Worm (Caenorhabditis elegans): ENCODE measurements around the gene col-173.

DNA sequence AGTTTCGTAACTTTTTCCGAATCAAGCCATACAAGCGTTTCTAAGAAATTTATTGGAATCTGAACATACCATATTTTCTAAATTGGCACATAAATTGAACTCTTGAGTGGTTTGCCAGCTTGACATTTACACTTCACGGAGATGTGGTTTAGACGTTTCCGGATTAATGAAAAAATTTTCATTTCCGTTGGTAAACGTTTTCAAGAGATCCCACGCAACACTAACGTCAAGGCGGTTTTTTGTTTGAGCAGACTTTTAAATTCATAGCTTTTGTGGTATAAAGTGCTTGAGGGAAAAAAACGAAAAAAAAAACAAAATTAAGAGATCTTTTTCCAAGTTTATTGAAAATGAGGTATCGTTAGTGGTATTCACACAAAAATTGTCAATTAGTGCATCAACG, 42.2 kb downstream of the col-173 start, which contains the start of gene F41B4.2:
- TF ChIP-seq elt-2 (tag; optimal IDR thresholded peaks at IDR 0.05) (no peak), ztf-4 (tag; optimal IDR thresholded peaks at IDR 0.05) (no peak), ZK546.5 (tag; optimal IDR thresholded peaks at IDR 0.05) (no peak), aly-2 (tag; optimal IDR thresholded peaks at IDR 0.05) (no peak), sea-2 (GFP tag; optimal IDR thresholded peaks at IDR 0.05) (no peak), tbx-2 (tag; optimal IDR thresholded peaks at IDR 0.05) (no peak), ceh-16 (tag; optimal IDR thresholded peaks at IDR 0.05) (no peak), ama-1 (optimal IDR thresholded peaks at IDR 0.05) (no peak)
